2 fruit fly cellular contexts compared by ENCODE assay signal in the genomic region with DNA sequence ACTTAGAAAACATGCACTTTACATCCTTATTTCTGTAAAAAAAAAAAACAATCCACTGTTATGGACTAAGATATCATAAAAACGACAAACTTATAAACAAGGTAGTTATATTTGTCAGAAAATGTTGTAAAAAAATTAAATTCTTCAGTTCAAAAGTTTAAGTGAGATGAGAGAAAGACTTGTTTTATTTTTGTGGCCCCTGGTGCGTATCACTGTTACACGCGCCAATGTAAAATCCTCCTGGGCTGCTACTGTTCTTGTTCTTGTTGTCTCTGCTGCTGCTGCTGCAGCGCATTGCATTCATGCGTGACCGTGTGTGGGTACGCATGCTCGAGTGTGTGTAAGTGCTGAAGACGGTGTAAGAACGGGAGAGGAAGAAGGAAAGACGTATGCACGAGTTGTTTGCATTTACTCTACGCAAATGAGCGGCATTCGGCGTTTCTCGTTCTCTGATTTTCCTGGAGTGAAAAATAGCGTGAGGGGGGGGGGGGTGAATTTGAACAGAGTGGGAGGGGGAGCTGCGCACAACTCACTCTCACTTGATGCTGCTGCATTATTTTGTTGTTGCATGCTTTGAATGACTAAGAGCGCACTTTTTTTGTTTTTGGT.
TF ChIP-seq lines count a peak whose summit lies in the region.

No protein-coding gene starts in this region.

TF ChIP-seq in whole organism, embryonic, 481 proteins besides CTCF, POLR2A, EP300 and RAD21 (continued from another document):
- TF ChIP-seq chinmo (GFP tag; IDR thresholded peaks at IDR 0.05; lab: Robert Waterston, UW; ENCODE audit: partially characterized antibody) (no peak), CG13424 (tag; optimal IDR thresholded peaks at IDR 0.05; lab: Kevin White, UChicago) (no peak), MTF-1 (GFP tag; optimal IDR thresholded peaks at IDR 0.05; lab: Kevin White, UChicago; ENCODE audit: borderline replicate concordance) (no peak), bsh (GFP tag; optimal IDR thresholded peaks at IDR 0.05; lab: Kevin White, UChicago) (peak in 1 of 2 experiments; percentile 3), CG11696 (GFP tag; IDR thresholded peaks at IDR 0.05; lab: Robert Waterston, UW) (0 out of 2 replicates have a peak, but pooled peaks have one; percentile 15), rib (GFP tag; IDR thresholded peaks at IDR 0.05; lab: Robert Waterston, UW) (no peak), CG17829 (tag; optimal IDR thresholded peaks at IDR 0.05; lab: Kevin White, UChicago) (no peak), CG10274 (GFP tag; optimal IDR thresholded peaks at IDR 0.05; lab: Kevin White, UChicago) (no peak), dmrt11E (tag; optimal IDR thresholded peaks at IDR 0.05; lab: Kevin White, UChicago) (no peak), zen2 (GFP tag; IDR thresholded peaks at IDR 0.05; lab: Robert Waterston, UW; ENCODE audit: partially characterized antibody) (no peak), CG17802 (tag; optimal IDR thresholded peaks at IDR 0.05; lab: Kevin White, UChicago) (no peak), Oli (tag; optimal IDR thresholded peaks at IDR 0.05; lab: Kevin White, UChicago) (no peak), tx (GFP tag; optimal IDR thresholded peaks at IDR 0.05; lab: Kevin White, UChicago) (no peak), crol (GFP tag; IDR thresholded peaks at IDR 0.05; lab: Robert Waterston, UW) (peak; percentile 32; the same call in 1 of the 2 replicates), CG31441 (GFP tag; IDR thresholded peaks at IDR 0.05; lab: Robert Waterston, UW) (0 out of 2 replicates have a peak, but pooled peaks have one; percentile 9), Nf-YC (tag; optimal IDR thresholded peaks at IDR 0.05; lab: Kevin White, UChicago) (no peak), CG11085 (GFP tag; IDR thresholded peaks at IDR 0.05; lab: Robert Waterston, UW) (no peak), CrebB (tag; optimal IDR thresholded peaks at IDR 0.05; lab: Kevin White, UChicago) (no peak), CG3847 (GFP tag; IDR thresholded peaks at IDR 0.05; lab: Robert Waterston, UW) (no peak), lilli (GFP tag; optimal IDR thresholded peaks at IDR 0.05; lab: Kevin White, UChicago) (no peak), gsb-n (tag; optimal IDR thresholded peaks at IDR 0.05; lab: Kevin White, UChicago) (no peak), CG14710 (tag; optimal IDR thresholded peaks at IDR 0.05; lab: Kevin White, UChicago) (no peak), CG16863 (GFP tag; optimal IDR thresholded peaks at IDR 0.05; lab: Kevin White, UChicago) (no peak), cg (GFP tag; optimal IDR thresholded peaks at IDR 0.05; lab: Kevin White, UChicago) (peak; percentile 60), sim (GFP tag; IDR thresholded peaks at IDR 0.05; lab: Robert Waterston, UW) (0 out of 2 replicates have a peak, but pooled peaks have one; percentile 33), MBD-R2 (GFP tag; IDR thresholded peaks at IDR 0.05; lab: Robert Waterston, UW) (no peak), Lpt (GFP tag; optimal IDR thresholded peaks at IDR 0.05; lab: Kevin White, UChicago) (no peak), CG1792 (GFP tag; optimal IDR thresholded peaks at IDR 0.05; lab: Kevin White, UChicago) (no peak), pan (optimal IDR thresholded peaks at IDR 0.05; lab: Kevin White, UChicago) (no peak), pan (GFP tag; optimal IDR thresholded peaks at IDR 0.05 in 1 of 2, IDR thresholded peaks at IDR 0.05 in 1 of 2) (no peak), CG7987 (GFP tag; optimal IDR thresholded peaks at IDR 0.05; lab: Kevin White, UChicago) (no peak), CG13296 (GFP tag; optimal IDR thresholded peaks at IDR 0.05; lab: Kevin White, UChicago) (no peak), grau (tag; optimal IDR thresholded peaks at IDR 0.05; lab: Kevin White, UChicago) (no peak), pb (GFP tag; optimal IDR thresholded peaks at IDR 0.05; lab: Kevin White, UChicago) (no peak), Max (GFP tag; optimal IDR thresholded peaks at IDR 0.05; lab: Kevin White, UChicago) (no peak), Hmx (GFP tag; optimal IDR thresholded peaks at IDR 0.05; lab: Kevin White, UChicago) (no peak), Sry-β (GFP tag; optimal IDR thresholded peaks at IDR 0.05; lab: Kevin White, UChicago) (no peak), CG13775 (GFP tag; optimal IDR thresholded peaks at IDR 0.05; lab: Kevin White, UChicago) (no peak), sisA (GFP tag; IDR thresholded peaks at IDR 0.05; lab: Robert Waterston, UW) (no peak), esg (GFP tag; conservative IDR thresholded peaks at IDR 0.05; lab: Robert Waterston, UW) (no peak), sd (tag; optimal IDR thresholded peaks at IDR 0.05; lab: Kevin White, UChicago) (no peak), CG34224 (GFP tag; IDR thresholded peaks at IDR 0.05; lab: Robert Waterston, UW; ENCODE audit: partially characterized antibody) (no peak), Blimp-1 (GFP tag; optimal IDR thresholded peaks at IDR 0.05; lab: Kevin White, UChicago) (peak; percentile 45), ro (GFP tag; IDR thresholded peaks at IDR 0.05; lab: Robert Waterston, UW) (no peak), exex (tag; optimal IDR thresholded peaks at IDR 0.05; lab: Kevin White, UChicago) (no peak), CG34376 (GFP tag; optimal IDR thresholded peaks at IDR 0.05; lab: Kevin White, UChicago) (no peak), ash1 (GFP tag; optimal IDR thresholded peaks at IDR 0.05; lab: Kevin White, UChicago) (no peak), CG1647 (GFP tag; optimal IDR thresholded peaks at IDR 0.05; lab: Kevin White, UChicago) (no peak), Hand (GFP tag; optimal IDR thresholded peaks at IDR 0.05; lab: Kevin White, UChicago) (no peak), Dbx (GFP tag; IDR thresholded peaks at IDR 0.05; lab: Robert Waterston, UW) (no peak)
TF ChIP-seq in whole organism, embryonic: peak in this region for 10.

TF ChIP-seq in whole organism, prepupa, 60 proteins besides CTCF, POLR2A, EP300 and RAD21 (continued from another document):
- peak; percentile 22 for TF ChIP-seq spab (GFP tag; optimal IDR thresholded peaks at IDR 0.05; lab: Kevin White, UChicago)
- TF ChIP-seq Eip75B (GFP tag; optimal IDR thresholded peaks at IDR 0.05; lab: Kevin White, UChicago), result peak; percentile 26
- TF ChIP-seq Smox (GFP tag; optimal IDR thresholded peaks at IDR 0.05; lab: Kevin White, UChicago), result peak; percentile 7
- no peak for TF ChIP-seq Ets96B (tag; optimal IDR thresholded peaks at IDR 0.05; lab: Kevin White, UChicago)
- TF ChIP-seq CG7368 (GFP tag; optimal IDR thresholded peaks at IDR 0.05; lab: Kevin White, UChicago), result no peak
- TF ChIP-seq CG8632 (GFP tag; optimal IDR thresholded peaks at IDR 0.05; lab: Kevin White, UChicago), result no peak
- peak; percentile 35; the same call in 2 of the 3 replicates for TF ChIP-seq CG6163 (GFP tag; IDR thresholded peaks at IDR 0.05; lab: Robert Waterston, UW)
- TF ChIP-seq fd59A (GFP tag; optimal IDR thresholded peaks at IDR 0.05; lab: Kevin White, UChicago), result no peak
- TF ChIP-seq acj6 (GFP tag; optimal IDR thresholded peaks at IDR 0.05; lab: Kevin White, UChicago), result no peak
- TF ChIP-seq fkh (GFP tag; optimal IDR thresholded peaks at IDR 0.05; lab: Kevin White, UChicago), result no peak
- TF ChIP-seq topi (GFP tag; optimal IDR thresholded peaks at IDR 0.05; lab: Kevin White, UChicago), result peak; percentile 13
- peak; percentile 60 for TF ChIP-seq CG32006 (GFP tag; optimal IDR thresholded peaks at IDR 0.05; lab: Kevin White, UChicago)
- peak; percentile 24 for TF ChIP-seq Hr4 (GFP tag; optimal IDR thresholded peaks at IDR 0.05; lab: Kevin White, UChicago)
- peak; percentile 70 for TF ChIP-seq esn (GFP tag; optimal IDR thresholded peaks at IDR 0.05; lab: Kevin White, UChicago)
- no peak for TF ChIP-seq cyc (GFP tag; optimal IDR thresholded peaks at IDR 0.05; lab: Kevin White, UChicago)
